Worm (Caenorhabditis elegans): Measurements from ENCODE around the gene C33G3.6.
A peak's percentile ranks its signal among the peaks of the same experiment; 100 is the strongest.

The C33G3.6 gene

DNA sequence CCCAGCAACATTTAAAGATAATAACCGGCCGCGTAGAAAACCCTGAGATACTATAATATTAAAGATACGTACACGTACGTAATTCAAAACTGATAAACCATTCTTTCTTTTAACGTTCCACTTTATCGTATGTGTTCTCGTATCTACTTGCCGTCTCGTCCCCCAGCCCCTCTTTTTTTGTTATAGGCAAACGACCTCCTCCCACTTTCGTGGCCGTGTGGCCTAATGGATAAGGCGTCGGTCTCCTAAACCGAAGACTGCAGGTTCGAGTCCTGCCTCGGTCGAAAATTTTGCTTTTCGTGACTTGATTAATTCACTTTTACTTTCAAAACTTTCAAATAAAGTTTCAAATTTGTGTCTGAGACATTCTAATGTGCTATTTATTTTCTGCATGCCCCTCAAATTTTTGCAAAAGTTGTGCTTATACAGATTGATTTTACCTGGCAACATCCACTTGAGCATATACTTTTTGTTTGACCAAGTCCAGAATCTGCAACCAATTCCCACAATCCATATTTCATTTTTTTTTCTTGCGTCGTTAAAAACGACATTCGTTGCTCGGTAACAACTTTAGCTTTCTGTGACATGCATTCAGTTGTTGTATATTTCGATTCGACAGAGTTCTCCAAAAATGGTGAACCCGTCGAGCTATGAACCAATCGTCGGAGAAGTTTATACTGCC lies 31.5 kb upstream of the C33G3.6 start, which contains the start of gene F28H6.7 (continued):
- no peak for TF ChIP-seq nfya-2 (GFP tag; IDR thresholded peaks at IDR 0.05)
- TF ChIP-seq ama-1 (optimal IDR thresholded peaks at IDR 0.05): no peak
- TF ChIP-seq ama-1 (GFP tag; optimal IDR thresholded peaks at IDR 0.05): peak in 1 of 2 experiments; percentile 15
- no peak for TF ChIP-seq F33H1.4 (GFP tag; IDR thresholded peaks at IDR 0.05)
- TF ChIP-seq lag-1 (GFP tag; IDR thresholded peaks at IDR 0.05): no peak
- peak; percentile 8 for TF ChIP-seq hrde-1 (tag; optimal IDR thresholded peaks at IDR 0.05; ENCODE audit: borderline replicate concordance)
- peak in 1 of 2 experiments; percentile 45 for TF ChIP-seq let-607 (tag; optimal IDR thresholded peaks at IDR 0.05)
- TF ChIP-seq hmg-1.2 (GFP tag; IDR thresholded peaks at IDR 0.05): peak; percentile 73
- TF ChIP-seq attf-3 (GFP tag; conservative IDR thresholded peaks at IDR 0.05): no peak
- no peak for TF ChIP-seq F22D6.2 (tag; optimal IDR thresholded peaks at IDR 0.05)
- no peak for TF ChIP-seq ceh-58 (GFP tag; IDR thresholded peaks at IDR 0.05)
- no peak for TF ChIP-seq F10E7.11 (tag; optimal IDR thresholded peaks at IDR 0.05)
- peak; percentile 31 for TF ChIP-seq somi-1 (GFP tag; optimal IDR thresholded peaks at IDR 0.05)
- TF ChIP-seq pbrm-1 (GFP tag; IDR thresholded peaks at IDR 0.05): peak; percentile 79
- no peak for TF ChIP-seq fkh-3 (tag; optimal IDR thresholded peaks at IDR 0.05)
- TF ChIP-seq sptf-2 (GFP tag; optimal IDR thresholded peaks at IDR 0.05): no peak
- TF ChIP-seq zfh-2 (GFP tag; conservative IDR thresholded peaks at IDR 0.05): no peak
- TF ChIP-seq nfyb-1 (GFP tag; IDR thresholded peaks at IDR 0.05): peak; percentile 74; the same call in 1 of the 2 replicates

- no peak for TF ChIP-seq F49E8.2 (tag; optimal IDR thresholded peaks at IDR 0.05; ENCODE audit: insufficient read depth)
- no peak for TF ChIP-seq Y79H2A.3 (GFP tag; conservative IDR thresholded peaks at IDR 0.05)
- no peak for TF ChIP-seq F37B4.10 (GFP tag; IDR thresholded peaks at IDR 0.05)
- TF ChIP-seq sea-2 (GFP tag; IDR thresholded peaks at IDR 0.05): no peak
- no peak for TF ChIP-seq ztf-6 (GFP tag; IDR thresholded peaks at IDR 0.05)
These were observed 29.2 kb upstream of the C33G3.6 start, which contains the start of gene nhr-281 for ce11 chrX:14113347-14113746. TSS of gene nhr-281 (minus strand) at chrX:14113447.

ce11 chrX:14108245-14108644 lies 24.1 kb upstream of the C33G3.6 start, which contains the start of gene F16B12.7:
TSS of gene F16B12.7 (plus strand) at chrX:14108545.
- no peak for TF ChIP-seq C06A6.2 (GFP tag; conservative IDR thresholded peaks at IDR 0.05)
- no peak for TF ChIP-seq F10E7.11 (tag; optimal IDR thresholded peaks at IDR 0.05)
- TF ChIP-seq tlf-1 (GFP tag; optimal IDR thresholded peaks at IDR 0.05): no peak
- TF ChIP-seq ceh-100 (GFP tag; IDR thresholded peaks at IDR 0.05): no peak
- TF ChIP-seq rpc-1 (optimal IDR thresholded peaks at IDR 0.05): no peak
- TF ChIP-seq rpc-1 (tag; optimal IDR thresholded peaks at IDR 0.05): no peak
- no peak for TF ChIP-seq hsf-1 (GFP tag; IDR thresholded peaks at IDR 0.05)
- no peak for TF ChIP-seq atf-7 (tag; optimal IDR thresholded peaks at IDR 0.05)
- TF ChIP-seq nfya-2 (GFP tag; IDR thresholded peaks at IDR 0.05): no peak
- TF ChIP-seq ceh-27 (GFP tag; optimal IDR thresholded peaks at IDR 0.05): no peak

DNA sequence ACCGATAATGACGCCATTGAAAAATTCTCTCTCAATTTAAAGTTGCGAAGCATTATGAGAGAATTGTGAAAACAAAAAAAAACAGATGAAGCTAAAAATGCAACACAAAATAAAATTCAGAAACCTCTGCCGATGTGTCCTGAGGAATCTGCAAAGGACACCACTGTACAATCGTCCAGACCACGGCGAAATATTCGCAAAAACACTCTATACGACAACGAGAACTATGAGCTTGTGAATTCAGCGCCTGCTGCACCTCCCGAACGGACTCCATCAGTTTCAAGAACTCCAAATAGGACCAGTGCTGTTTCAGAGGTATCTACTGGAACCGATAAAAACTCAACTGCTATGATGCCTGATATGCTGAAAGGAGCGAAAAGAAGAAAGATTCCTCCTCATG lies 18.3 kb upstream of the C33G3.6 start:
- TF ChIP-seq lir-1 (GFP tag; conservative IDR thresholded peaks at IDR 0.05) (no peak), dpff-1 (tag; optimal IDR thresholded peaks at IDR 0.05) (no peak), mel-28 (tag; optimal IDR thresholded peaks at IDR 0.05; ENCODE audit: borderline replicate concordance) (no peak), gei-17 (GFP tag; optimal IDR thresholded peaks at IDR 0.05) (no peak), nhr-120 (GFP tag; IDR thresholded peaks at IDR 0.05) (no peak), ets-4 (GFP tag; optimal IDR thresholded peaks at IDR 0.05) (no peak), pha-4 (tag; optimal IDR thresholded peaks at IDR 0.05) (no peak), ccch-3 (GFP tag; optimal IDR thresholded peaks at IDR 0.05) (no peak), attf-6 (GFP tag; IDR thresholded peaks at IDR 0.05) (no peak), tlf-1 (GFP tag; optimal IDR thresholded peaks at IDR 0.05) (no peak)
